Worm (Caenorhabditis elegans) whole organism, young adult: ENCODE data around the gene pars-1.

Experiments used
- B0035.1 ChIP-seq: sonication (generic microtip); optimal IDR thresholded peaks from 2 replicates; lab custom pipeline; 2016; ENCODE audit warnings: missing genetic modification characterization, mild to moderate bottlenecking, missing compliant biosample characterization, missing genotype, missing genetic modification reagents
- B0261.1 ChIP-seq: sonication (generic microtip); optimal IDR thresholded peaks from 2 replicates; lab custom pipeline; 2016; ENCODE audit warnings: mild to moderate bottlenecking, missing genetic modification characterization, moderate library complexity, missing compliant biosample characterization
- C06A6.2 ChIP-seq: fragments of 200-800 bp; sonication (Bioruptor generic); conservative IDR thresholded peaks from 2 replicates; pipeline ENCODE4 v1.3.6; 2022; ENCODE audit warnings: missing genetic modification characterization, missing compliant biosample characterization
- C17E4.6 ChIP-seq: fragments of 200-800 bp; sonication (Bioruptor generic); IDR thresholded peaks from 2 replicates; pipeline ENCODE4 v1.3.6; 2022; ENCODE audit warnings: missing genetic modification reagents, missing genetic modification characterization, missing compliant biosample characterization
- F10E7.11 ChIP-seq: sonication (generic microtip); optimal IDR thresholded peaks from 2 replicates; lab custom pipeline; 2017; ENCODE audit warnings: mild to moderate bottlenecking, missing genetic modification characterization, moderate library complexity, missing compliant biosample characterization
- F49E8.2 ChIP-seq: sonication (generic microtip); optimal IDR thresholded peaks from 3 replicates; lab custom pipeline; 2017; ENCODE audit warnings: missing genetic modification characterization, mild to moderate bottlenecking, missing compliant biosample characterization, antibody characterized with exemption, moderate library complexity; ENCODE audit not compliant: insufficient read depth
- F52B5.7 ChIP-seq: sonication (generic microtip); optimal IDR thresholded peaks from 2 replicates; lab custom pipeline; 2016; ENCODE audit warnings: mild to moderate bottlenecking, missing genetic modification characterization, missing compliant biosample characterization
- F57C9.4 ChIP-seq: sonication (generic microtip); optimal IDR thresholded peaks from 2 replicates; lab custom pipeline; 2017; ENCODE audit warnings: mild to moderate bottlenecking, missing genetic modification characterization, missing compliant biosample characterization
- K12H6.12 ChIP-seq: fragments of 200-800 bp; sonication (Bioruptor generic); optimal IDR thresholded peaks from 2 replicates; lab custom pipeline; 2018; ENCODE audit warnings: mild to moderate bottlenecking, missing genetic modification characterization, missing compliant biosample characterization
- Y53G8AR.9 ChIP-seq: fragments of 200-800 bp; sonication (Bioruptor generic); conservative IDR thresholded peaks from 2 replicates; pipeline ENCODE4 v1.3.6; 2022; ENCODE audit warnings: missing genetic modification reagents, missing genetic modification characterization, missing compliant biosample characterization
- Y56A3A.18 ChIP-seq: fragments of 200-800 bp; sonication (Bioruptor generic); IDR thresholded peaks from 2 replicates; pipeline ENCODE4 v1.3.6; 2022; ENCODE audit warnings: missing genetic modification reagents, missing genetic modification characterization, missing compliant biosample characterization
- Y67H2A.10 ChIP-seq: fragments of 200-800 bp; sonication (Bioruptor generic); conservative IDR thresholded peaks from 2 replicates; pipeline ENCODE4 v1.3.6; 2022; ENCODE audit warnings: missing genetic modification reagents, missing genetic modification characterization, missing compliant biosample characterization
- attf-3 ChIP-seq: fragments of 200-800 bp; sonication (Bioruptor generic); conservative IDR thresholded peaks from 2 replicates; pipeline ENCODE4 v1.3.6; 2022; ENCODE audit warnings: missing genetic modification reagents, missing genetic modification characterization, missing compliant biosample characterization
- attf-6 ChIP-seq: fragments of 200-800 bp; sonication (Bioruptor generic); IDR thresholded peaks from 2 replicates; pipeline ENCODE4 v1.3.6; 2022; ENCODE audit warnings: missing genetic modification reagents, missing genetic modification characterization, missing compliant biosample characterization
- ccch-3 ChIP-seq: fragments of 200-800 bp; sonication (Bioruptor generic); optimal IDR thresholded peaks from 2 replicates; lab custom pipeline; 2018; ENCODE audit warnings: mild to moderate bottlenecking, missing genetic modification characterization, missing compliant biosample characterization
- cebp-1 ChIP-seq, 2 experiments: fragments of 200-800 bp in 1 of 2; sonication (Bioruptor generic) in 1 of 2; sonication (generic microtip) in 1 of 2; IDR thresholded peaks in 1 of 2; optimal IDR thresholded peaks in 1 of 2; 2 replicates each; pipeline versions ENCODE4 v1.3.6 to Lab custom; 2017 to 2022; ENCODE audit warnings: missing compliant biosample characterization in 2 of 2, missing genetic modification characterization in 2 of 2, mild to moderate bottlenecking in 1 of 2, missing genetic modification reagents in 1 of 2, moderate library complexity in 1 of 2
- ceh-58 ChIP-seq: fragments of 200-800 bp; sonication (Bioruptor generic); IDR thresholded peaks from 2 replicates; pipeline ENCODE4 v1.3.6; 2022; ENCODE audit warnings: missing genetic modification characterization, missing compliant biosample characterization
- die-1 ChIP-seq: sonication (generic microtip); optimal IDR thresholded peaks from 2 replicates; lab custom pipeline; 2016; ENCODE audit warnings: missing genotype, mild to moderate bottlenecking, missing genetic modification characterization, missing compliant biosample characterization
- dpl-1 ChIP-seq: fragments of 150-350 bp; optimal IDR thresholded peaks from 2 replicates; lab custom pipeline; 2014; ENCODE audit warnings: missing biosample characterization, missing genetic modification reagents, missing genetic modification characterization
- efl-1 ChIP-seq: fragments of 150-350 bp; optimal IDR thresholded peaks from 2 replicates; lab custom pipeline; 2014; ENCODE audit warnings: missing biosample characterization, missing genetic modification reagents, missing genetic modification characterization
- gei-17 ChIP-seq: fragments of 200-800 bp; sonication (Bioruptor generic); optimal IDR thresholded peaks from 2 replicates; lab custom pipeline; 2018; ENCODE audit warnings: mild to moderate bottlenecking, missing genetic modification characterization, missing compliant biosample characterization
- hmg-1.2 ChIP-seq: fragments of 200-800 bp; sonication (Bioruptor generic); IDR thresholded peaks from 2 replicates; pipeline ENCODE4 v1.3.6; 2022; ENCODE audit warnings: missing genetic modification reagents, missing genetic modification characterization, missing compliant biosample characterization
- lin-40 ChIP-seq: sonication (generic microtip); optimal IDR thresholded peaks from 2 replicates; lab custom pipeline; 2016; ENCODE audit warnings: missing genetic modification characterization, mild to moderate bottlenecking, missing compliant biosample characterization, missing genotype, missing genetic modification reagents
- lin-54 ChIP-seq: fragments of 200-800 bp; sonication (Bioruptor generic); optimal IDR thresholded peaks from 2 replicates; lab custom pipeline; 2018; ENCODE audit warnings: mild to moderate bottlenecking, missing genetic modification characterization, missing compliant biosample characterization
- lir-1 ChIP-seq: fragments of 200-800 bp; sonication (Bioruptor generic); conservative IDR thresholded peaks from 2 replicates; pipeline ENCODE4 v1.3.6; 2022; ENCODE audit warnings: missing genetic modification reagents, missing genetic modification characterization, missing compliant biosample characterization
- madf-8 ChIP-seq: fragments of 200-800 bp; sonication (Bioruptor generic); conservative IDR thresholded peaks from 2 replicates; pipeline ENCODE4 v1.3.6; 2022; ENCODE audit warnings: missing genetic modification reagents, missing genetic modification characterization, missing compliant biosample characterization
- mel-28 ChIP-seq: sonication (generic microtip); optimal IDR thresholded peaks from 2 replicates; lab custom pipeline; 2016; ENCODE audit warnings: borderline replicate concordance, mild to moderate bottlenecking, missing genetic modification characterization, missing compliant biosample characterization
- mes-4 ChIP-seq: sonication (generic microtip); optimal IDR thresholded peaks from 2 replicates; lab custom pipeline; 2016; ENCODE audit warnings: missing genotype, missing genetic modification characterization, missing compliant biosample characterization
- nfya-1 ChIP-seq: sonication (generic microtip); optimal IDR thresholded peaks from 2 replicates; lab custom pipeline; 2017; ENCODE audit warnings: antibody characterized with exemption, missing compliant biosample characterization, missing genetic modification characterization, borderline replicate concordance; ENCODE audit not compliant: insufficient read depth
- nfya-2 ChIP-seq: fragments of 200-800 bp; sonication (Bioruptor generic); IDR thresholded peaks from 2 replicates; pipeline ENCODE4 v1.3.6; 2022; ENCODE audit warnings: missing genetic modification reagents, missing genetic modification characterization, missing compliant biosample characterization
- nfyb-1 ChIP-seq: fragments of 200-800 bp; sonication (Bioruptor generic); IDR thresholded peaks from 2 replicates; pipeline ENCODE4 v1.3.6; 2022; ENCODE audit warnings: missing genetic modification reagents, missing genetic modification characterization, missing compliant biosample characterization
- pha-4 ChIP-seq: fragments of 150-350 bp; sonication (generic microtip); optimal IDR thresholded peaks from 2 replicates; lab custom pipeline; 2014; ENCODE audit warnings: missing biosample characterization, missing genetic modification reagents, missing genetic modification characterization
- rcor-1 ChIP-seq: fragments of 200-800 bp; sonication (Bioruptor generic); IDR thresholded peaks from 2 replicates; pipeline ENCODE4 v1.3.6; 2022; ENCODE audit warnings: missing genetic modification reagents, missing genetic modification characterization, missing compliant biosample characterization
- rec-8 ChIP-seq, 2 experiments: sonication (generic microtip); optimal IDR thresholded peaks; 2 replicates each; lab custom pipeline; 2016; ENCODE audit warnings: mild to moderate bottlenecking in 2 of 2, missing genetic modification characterization in 2 of 2, missing genetic modification reagents in 2 of 2, missing genotype in 2 of 2, missing biosample characterization in 1 of 2, missing compliant biosample characterization in 1 of 2, moderate library complexity in 1 of 2
- sdz-38 ChIP-seq: sonication (generic microtip); optimal IDR thresholded peaks from 2 replicates; lab custom pipeline; 2016; ENCODE audit warnings: missing genotype, missing genetic modification characterization, missing compliant biosample characterization
- sea-2 ChIP-seq: fragments of 200-800 bp; sonication (Bioruptor generic); IDR thresholded peaks from 2 replicates; pipeline ENCODE4 v1.3.6; 2022; ENCODE audit warnings: missing genetic modification characterization, missing compliant biosample characterization
- snpc-3.4 ChIP-seq: sonication (generic microtip); optimal IDR thresholded peaks from 2 replicates; lab custom pipeline; 2017; ENCODE audit warnings: missing genetic modification characterization, mild to moderate bottlenecking, missing compliant biosample characterization, antibody characterized with exemption, moderate library complexity, missing genotype, missing genetic modification reagents
- snpc-4 ChIP-seq, 5 experiments: fragments of 150-350 bp in 1 of 5; sonication (generic microtip) in 4 of 5; optimal IDR thresholded peaks; 2 replicates each; lab custom pipeline; 2014 to 2018; ENCODE audit warnings: missing genetic modification characterization in 5 of 5, missing biosample characterization in 3 of 5, antibody characterized with exemption in 2 of 5, mild to moderate bottlenecking in 2 of 5, missing compliant biosample characterization in 2 of 5, missing genotype in 2 of 5, moderate library complexity in 2 of 5, missing genetic modification reagents in 1 of 5
- tbp1 ChIP-seq: fragments of 200-800 bp; sonication (Bioruptor generic); optimal IDR thresholded peaks from 2 replicates; lab custom pipeline; 2018; ENCODE audit warnings: mild to moderate bottlenecking, missing genetic modification characterization, missing compliant biosample characterization
- tbx-9 ChIP-seq: sonication (generic microtip); optimal IDR thresholded peaks from 2 replicates; lab custom pipeline; 2016; ENCODE audit warnings: borderline replicate concordance, missing genetic modification characterization, inconsistent platforms, missing compliant biosample characterization
- unc-130 ChIP-seq: sonication (generic microtip); optimal IDR thresholded peaks from 2 replicates; lab custom pipeline; 2016; ENCODE audit warnings: missing genetic modification reagents, missing genetic modification characterization, missing compliant biosample characterization
- zfh-2 ChIP-seq: fragments of 200-800 bp; sonication (Bioruptor generic); conservative IDR thresholded peaks from 2 replicates; pipeline ENCODE4 v1.3.6; 2022; ENCODE audit warnings: missing genetic modification reagents, missing genetic modification characterization, missing compliant biosample characterization
- ztf-22 ChIP-seq: fragments of 200-800 bp; sonication (Bioruptor generic); optimal IDR thresholded peaks from 2 replicates; lab custom pipeline; 2018; ENCODE audit warnings: mild to moderate bottlenecking, missing genetic modification characterization, moderate library complexity, missing compliant biosample characterization
- ztf-28 ChIP-seq: fragments of 200-800 bp; sonication (Bioruptor generic); IDR thresholded peaks from 2 replicates; pipeline ENCODE4 v1.3.6; 2022; ENCODE audit warnings: missing genetic modification reagents, missing genetic modification characterization, missing compliant biosample characterization

Gene pars-1

ce11 chrIII:7277228-7277627, 38.4 kb downstream of the pars-1 start, which contains the start of the genes spot-1 and B0361.11 (continued):
- TF ChIP-seq efl-1 (GFP tag; lab: Kevin White, UChicago) = peak; percentile 75
- no peak for TF ChIP-seq attf-3 (GFP tag; lab: Robert Waterston, UW)
- peak; percentile 87 for TF ChIP-seq lin-54 (GFP tag; lab: Kevin White, UChicago)
- TF ChIP-seq snpc-4 (GFP tag; optimal IDR thresholded peaks at IDR 0.05; lab: Kevin White, UChicago) = no peak
- TF ChIP-seq snpc-4 (tag; optimal IDR thresholded peaks at IDR 0.05; lab: Kevin White, UChicago) = peak in 2 of 4 experiments; percentile 12 to 48

- peak; percentile 38; the same call in 1 of the 2 replicates for TF ChIP-seq rcor-1 (GFP tag; lab: Robert Waterston, UW)
- TF ChIP-seq zfh-2 (GFP tag; lab: Robert Waterston, UW) = no peak
- no peak for TF ChIP-seq C17E4.6
- no peak for TF ChIP-seq F49E8.2 (tag; lab: Kevin White, UChicago)
- peak; percentile 94 for TF ChIP-seq nfyb-1
- TF ChIP-seq F52B5.7 (tag; lab: Kevin White, UChicago) = peak; percentile 38
- no peak for TF ChIP-seq ztf-28 (GFP tag; lab: Robert Waterston, UW)
- no peak for TF ChIP-seq sea-2 (GFP tag; lab: Robert Waterston, UW)
- no peak for TF ChIP-seq sdz-38
- TF ChIP-seq tbp1 (GFP tag; lab: Kevin White, UChicago) = peak; percentile 82
- TF ChIP-seq lin-40 (tag; lab: Kevin White, UChicago) = peak; percentile 90
- TF ChIP-seq ccch-3 (GFP tag; lab: Kevin White, UChicago) = no peak
- TF ChIP-seq K12H6.12 (tag; lab: Kevin White, UChicago) = peak; percentile 41
- peak in 1 of 2 experiments; percentile 6 for TF ChIP-seq rec-8 (tag; optimal IDR thresholded peaks at IDR 0.05; lab: Kevin White, UChicago)
- no peak for TF ChIP-seq nfya-1
- TF ChIP-seq attf-3 (GFP tag; lab: Robert Waterston, UW) = peak; percentile 46; the same call in 1 of the 2 replicates
- no peak for TF ChIP-seq ceh-58 (GFP tag; lab: Robert Waterston, UW)
- TF ChIP-seq madf-8 (GFP tag; lab: Robert Waterston, UW) = no peak
- TF ChIP-seq lir-1 = no peak
- TF ChIP-seq Y53G8AR.9 = peak; percentile 79
- TF ChIP-seq Y67H2A.10 (GFP tag; lab: Robert Waterston, UW) = no peak
- TF ChIP-seq die-1 (tag; lab: Kevin White, UChicago) = peak; percentile 16
- peak; percentile 70 for TF ChIP-seq hmg-1.2
- no peak for TF ChIP-seq B0035.1
- no peak for TF ChIP-seq mes-4 (tag; lab: Kevin White, UChicago)
- TF ChIP-seq Y56A3A.18 (GFP tag; lab: Robert Waterston, UW) = 0 out of 2 replicates have a peak, but pooled peaks have one; percentile 52
- no peak for TF ChIP-seq attf-6
- peak; percentile 92 for TF ChIP-seq cebp-1 (GFP tag; IDR thresholded peaks at IDR 0.05; lab: Robert Waterston, UW)
- TF ChIP-seq cebp-1 (tag; optimal IDR thresholded peaks at IDR 0.05; lab: Kevin White, UChicago) = peak; percentile 98
- no peak for TF ChIP-seq tbx-9 (tag; lab: Kevin White, UChicago)
- no peak for TF ChIP-seq F10E7.11
- TF ChIP-seq nfya-2 = no peak
- TF ChIP-seq ztf-22 (GFP tag; lab: Kevin White, UChicago) = no peak
- TF ChIP-seq F57C9.4 (tag; lab: Kevin White, UChicago) = no peak
- no peak for TF ChIP-seq pha-4
- peak; percentile 73 for TF ChIP-seq snpc-3.4 (tag; lab: Kevin White, UChicago)
- peak; percentile 83 for TF ChIP-seq gei-17 (GFP tag; lab: Kevin White, UChicago)
- TF ChIP-seq C06A6.2 (GFP tag; lab: Robert Waterston, UW) = peak; percentile 79
- TF ChIP-seq efl-1 (GFP tag; lab: Kevin White, UChicago) = no peak
- no peak for TF ChIP-seq unc-130 (GFP tag; lab: Kevin White, UChicago)
- TF ChIP-seq mel-28 (tag; lab: Kevin White, UChicago) = no peak
- TF ChIP-seq dpl-1 (GFP tag; lab: Kevin White, UChicago) = peak; percentile 18
- TF ChIP-seq B0261.1 (tag; lab: Kevin White, UChicago) = peak; percentile 81
Measured at ce11 chrIII:7278491-7278890, 39.7 kb downstream of the pars-1 start.
